Fruit fly (Drosophila melanogaster) whole organism: ENCODE results near the gene CG42717.

Source experiments
- CG8478 ChIP-seq: fragments of >200 bp; optimal IDR thresholded peaks from 2 replicates; lab custom pipeline; 2018; ENCODE audit warnings: inconsistent platforms
- Dll ChIP-seq: fragments of >200 bp; optimal IDR thresholded peaks from 2 replicates; lab custom pipeline; 2017
- EcR ChIP-seq, 2 experiments: fragments of >200 bp; optimal IDR thresholded peaks; 2 replicates each; lab custom pipeline; 2017; ENCODE audit warnings: missing biosample characterization in 2 of 2, missing genetic modification characterization in 2 of 2, missing genetic modification reagents in 2 of 2
- pan ChIP-seq: fragments of >200 bp; optimal IDR thresholded peaks from 2 replicates; lab custom pipeline; 2017
- psq ChIP-seq: fragments of >200 bp; optimal IDR thresholded peaks from 2 replicates; lab custom pipeline; 2017
- usp ChIP-seq: fragments of >200 bp; optimal IDR thresholded peaks from 2 replicates; lab custom pipeline; 2017; ENCODE audit warnings: missing biosample characterization, missing genetic modification characterization, mixed read lengths

The CG42717 gene

DNA sequence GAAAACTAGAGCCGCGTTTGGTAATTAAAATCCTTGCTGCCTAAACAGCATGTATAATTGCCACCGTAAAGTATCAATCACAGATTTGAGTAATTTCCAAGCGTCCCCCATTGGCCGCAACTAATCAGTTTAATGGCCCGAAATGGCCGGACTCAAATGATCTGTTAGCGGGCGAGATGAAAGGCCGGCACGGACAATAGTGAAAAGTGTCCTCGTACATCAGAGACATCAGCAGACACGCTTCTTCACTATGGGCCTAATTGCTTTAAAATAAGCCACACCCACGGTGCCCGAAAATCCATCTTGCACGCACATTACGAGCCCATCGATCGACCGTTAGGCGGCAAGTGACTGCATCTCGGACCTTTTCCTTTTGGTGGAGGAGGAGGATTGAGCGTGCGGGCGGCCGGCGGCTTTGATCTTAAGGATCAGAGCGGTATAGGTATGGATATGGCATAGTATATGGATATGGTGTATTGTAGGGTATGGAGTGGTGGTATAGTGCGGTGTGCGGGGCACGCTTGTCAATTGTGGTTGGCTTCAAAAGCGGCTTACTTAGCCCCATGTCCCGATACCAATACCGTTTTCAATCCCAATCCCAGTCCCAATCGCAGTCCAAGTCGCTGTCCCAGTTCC lies 20.6 kb downstream of the CG42717 start:
- no peak for TF ChIP-seq CG8478
- TF ChIP-seq usp (GFP tag; lab: Kevin White, UChicago) = no peak
- TF ChIP-seq pan (lab: Kevin White, UChicago) = no peak
- no peak for TF ChIP-seq EcR (GFP tag; optimal IDR thresholded peaks at IDR 0.05; lab: Kevin White, UChicago)
- no peak for TF ChIP-seq psq (lab: Kevin White, UChicago)
- no peak for TF ChIP-seq Dll (lab: Kevin White, UChicago)

DNA sequence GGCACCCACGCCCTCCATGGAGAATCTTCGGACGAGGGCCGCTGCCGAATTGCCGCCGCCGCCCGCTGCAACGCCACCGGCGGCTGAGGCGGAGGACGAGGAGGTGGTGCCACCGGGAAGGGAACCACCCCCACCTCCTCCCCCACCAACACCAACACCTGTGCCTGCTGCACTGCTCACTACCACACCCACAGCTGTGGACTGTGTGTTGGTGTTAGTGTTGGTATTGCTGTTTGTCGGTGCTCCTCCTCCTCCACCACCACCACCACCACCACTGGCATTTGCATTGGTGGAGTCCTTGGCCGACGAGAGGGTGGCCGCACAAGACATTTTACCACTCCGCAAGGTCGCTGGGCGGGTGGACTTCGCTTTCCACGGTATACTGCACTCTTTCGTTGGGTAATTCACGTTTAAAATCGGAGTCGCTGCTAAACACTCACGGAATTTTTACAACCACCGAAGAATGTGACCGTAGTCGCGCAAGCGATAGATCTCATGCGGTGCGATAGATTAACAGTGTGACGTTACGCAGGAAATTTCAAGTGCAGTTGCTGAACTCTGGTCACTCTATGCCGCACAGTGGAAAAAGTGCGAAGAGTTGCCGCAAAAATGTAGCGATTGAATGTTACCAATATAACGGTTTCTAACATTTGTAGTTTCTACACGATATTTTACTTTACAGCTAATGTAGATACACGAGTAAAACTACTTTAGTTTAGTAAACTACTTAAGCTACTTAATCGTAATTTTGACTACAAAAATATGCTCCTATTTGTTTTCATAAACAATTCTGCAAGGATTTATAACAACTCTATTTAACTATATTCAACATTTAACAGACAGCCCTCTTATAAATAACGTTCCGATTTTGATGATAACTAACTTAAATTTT lies 21.4 kb downstream of the CG42717 start, which contains the start of gene mib1:
Gene mib1 (minus strand): TSS at position 494 of the 892 bp plus-strand sequence.
- TF ChIP-seq usp (GFP tag; lab: Kevin White, UChicago) = no peak
- no peak for TF ChIP-seq psq (lab: Kevin White, UChicago)
- TF ChIP-seq CG8478 = peak; percentile 3

dm6 chr3L:16010176-16010575 lies 22.8 kb downstream of the CG42717 start:
- TF ChIP-seq CG8478 = no peak
- TF ChIP-seq psq (lab: Kevin White, UChicago) = no peak
- no peak for TF ChIP-seq usp (GFP tag; lab: Kevin White, UChicago)
- no peak for TF ChIP-seq pan (lab: Kevin White, UChicago)
- no peak for TF ChIP-seq Dll (lab: Kevin White, UChicago)
- TF ChIP-seq EcR (GFP tag; optimal IDR thresholded peaks at IDR 0.05; lab: Kevin White, UChicago) = no peak

- no peak for TF ChIP-seq Dll (lab: Kevin White, UChicago)
- no peak for TF ChIP-seq EcR (GFP tag; optimal IDR thresholded peaks at IDR 0.05; lab: Kevin White, UChicago)
- no peak for TF ChIP-seq pan (lab: Kevin White, UChicago)
- TF ChIP-seq CG8478 = no peak
- no peak for TF ChIP-seq psq (lab: Kevin White, UChicago)
- TF ChIP-seq usp (GFP tag; lab: Kevin White, UChicago) = no peak
Measured at dm6 chr3L:16004401-16005237, 28.4 kb downstream of the CG42717 start, which contains the start of the genes hzg and mRpS31. hzg (minus strand) TSS chr3L:16004736. mRpS31 (plus strand) TSS chr3L:16005193.

dm6 chr3L:16002116-16002716 lies 30.8 kb downstream of the CG42717 start:
- TF ChIP-seq pan (lab: Kevin White, UChicago) = no peak
- no peak for TF ChIP-seq Dll (lab: Kevin White, UChicago)
- no peak for TF ChIP-seq usp (GFP tag; lab: Kevin White, UChicago)
- TF ChIP-seq CG8478 = no peak
- no peak for TF ChIP-seq EcR (GFP tag; optimal IDR thresholded peaks at IDR 0.05; lab: Kevin White, UChicago)
- TF ChIP-seq psq (lab: Kevin White, UChicago) = no peak

DNA sequence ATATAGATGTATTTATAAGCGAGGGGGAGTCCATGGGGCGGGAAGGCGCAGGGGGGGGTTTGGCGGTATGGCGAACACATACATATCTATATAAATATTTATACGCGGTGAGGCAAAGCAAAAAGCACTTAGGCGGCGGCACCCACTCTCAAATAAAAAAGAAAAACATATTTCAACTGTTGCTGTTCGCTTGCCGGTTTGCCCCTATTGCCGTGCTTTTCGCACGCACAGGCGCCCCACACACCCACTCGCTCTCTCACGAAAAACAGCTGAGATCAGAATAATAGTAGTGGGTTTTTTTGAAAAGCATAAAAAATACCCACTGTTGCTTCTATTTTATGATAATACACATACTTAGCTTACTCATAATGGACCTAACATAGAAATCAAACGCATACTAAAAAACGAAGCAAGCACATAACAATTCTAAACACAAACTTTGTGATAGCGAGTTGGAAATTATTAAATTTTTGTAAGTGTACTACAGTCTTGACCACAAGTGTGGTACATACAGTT lies 31.8 kb downstream of the CG42717 start:
- TF ChIP-seq pan (lab: Kevin White, UChicago) = no peak
- no peak for TF ChIP-seq psq (lab: Kevin White, UChicago)
- TF ChIP-seq usp (GFP tag; lab: Kevin White, UChicago) = no peak
- TF ChIP-seq CG8478 = no peak
- no peak for TF ChIP-seq EcR (GFP tag; optimal IDR thresholded peaks at IDR 0.05; lab: Kevin White, UChicago)
- no peak for TF ChIP-seq Dll (lab: Kevin White, UChicago)

DNA sequence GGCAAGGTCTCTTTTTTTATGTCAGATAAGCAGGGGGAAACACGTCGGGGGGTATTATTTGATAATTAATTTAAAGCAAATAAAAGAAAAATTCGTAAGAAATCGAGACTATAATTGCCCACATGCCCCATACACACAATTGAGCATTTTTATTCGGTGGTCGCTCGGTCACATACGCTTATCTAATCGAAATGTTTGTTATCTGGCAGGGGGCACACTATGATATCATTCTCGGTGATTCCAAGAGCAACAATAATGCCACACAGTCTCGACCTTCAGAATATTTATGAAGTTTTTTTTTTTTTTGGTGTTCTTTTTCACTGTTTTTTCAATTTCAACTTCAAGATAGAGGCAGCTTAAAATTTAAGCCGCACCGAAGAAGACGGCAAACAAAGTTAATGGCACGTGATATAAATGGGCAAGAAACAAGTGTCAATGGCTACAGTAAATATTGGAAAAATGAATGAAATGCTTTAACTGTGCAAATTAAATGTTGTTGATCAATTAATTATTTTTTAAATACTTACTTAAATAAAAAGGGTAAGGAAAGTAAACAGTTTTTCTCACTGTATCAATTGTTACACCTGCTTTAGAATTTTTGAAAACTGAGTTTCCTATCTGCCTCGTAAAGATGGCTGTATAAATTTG lies 33.5 kb downstream of the CG42717 start:
- TF ChIP-seq CG8478 (no peak), usp (GFP tag; lab: Kevin White, UChicago) (no peak), pan (lab: Kevin White, UChicago) (no peak), EcR (GFP tag; optimal IDR thresholded peaks at IDR 0.05; lab: Kevin White, UChicago) (no peak), Dll (lab: Kevin White, UChicago) (no peak), psq (lab: Kevin White, UChicago) (no peak)

DNA sequence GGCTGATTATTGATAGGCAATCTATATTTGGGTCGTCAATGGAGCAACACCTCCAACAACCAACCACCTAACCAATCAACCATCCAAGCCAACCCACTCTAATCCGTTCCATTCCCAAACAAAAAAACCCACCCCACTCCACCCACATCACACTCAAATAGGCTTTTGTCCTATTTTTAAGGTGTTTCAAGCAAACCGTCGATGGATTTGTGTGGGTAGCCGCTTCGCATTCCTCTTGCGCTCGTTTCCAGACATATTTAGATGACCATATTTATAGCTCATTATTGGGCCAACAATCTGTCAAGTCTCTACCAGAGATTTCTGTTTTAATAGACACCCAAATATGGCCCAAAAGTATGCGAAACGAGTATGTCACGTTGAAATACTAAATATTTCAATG lies 34.8 kb downstream of the CG42717 start:
- TF ChIP-seq EcR (GFP tag; optimal IDR thresholded peaks at IDR 0.05; lab: Kevin White, UChicago) (no peak), Dll (lab: Kevin White, UChicago) (no peak), pan (lab: Kevin White, UChicago) (no peak), psq (lab: Kevin White, UChicago) (no peak), CG8478 (no peak), usp (GFP tag; lab: Kevin White, UChicago) (no peak)

DNA sequence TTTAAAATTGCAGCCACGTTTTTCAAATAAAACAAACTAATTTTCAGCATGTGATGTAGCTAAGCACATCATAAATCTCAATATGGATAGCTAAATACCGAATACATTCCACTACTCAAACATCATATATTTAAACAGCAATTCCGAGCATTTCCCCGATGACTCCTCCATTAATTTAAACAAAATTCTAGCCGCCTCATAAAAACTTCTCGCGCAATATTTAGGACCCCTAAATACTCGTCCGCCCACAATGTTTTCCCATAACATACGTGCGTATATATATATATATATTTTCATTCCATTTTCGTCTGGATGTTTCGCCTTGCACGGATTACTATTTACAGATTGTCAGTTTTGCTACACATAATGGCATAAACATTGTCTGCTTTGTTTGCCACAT lies 37.0 kb downstream of the CG42717 start:
- TF ChIP-seq EcR (GFP tag; optimal IDR thresholded peaks at IDR 0.05; lab: Kevin White, UChicago) (no peak), Dll (lab: Kevin White, UChicago) (no peak)

dm6 chr3L:15988039-15988546 lies 44.9 kb downstream of the CG42717 start, which contains the start of gene Hip14:
Hip14 (plus strand) TSS chr3L:15988236.
- TF ChIP-seq pan (lab: Kevin White, UChicago) (no peak), usp (GFP tag; lab: Kevin White, UChicago) (no peak), CG8478 (no peak), psq (lab: Kevin White, UChicago) (no peak), Dll (lab: Kevin White, UChicago) (no peak)
